Worm (Caenorhabditis elegans) whole organism, late embryonic: ENCODE measurements around the gene ntc-1.

Experiments
- T23F11.4 ChIP-seq: fragments of 200-800 bp; sonication (Bioruptor generic); optimal IDR thresholded peaks from 2 replicates; lab custom pipeline; 2018; ENCODE audit warnings: mild to moderate bottlenecking, missing genetic modification characterization, missing compliant biosample characterization
- ceh-2 ChIP-seq: sonication (generic microtip); optimal IDR thresholded peaks from 2 replicates; lab custom pipeline; 2016; ENCODE audit warnings: missing genotype, missing genetic modification characterization, missing compliant biosample characterization
- pax-1 ChIP-seq: fragments of 150-350 bp; optimal IDR thresholded peaks from 2 replicates; lab custom pipeline; 2014; ENCODE audit warnings: missing biosample characterization, missing genetic modification characterization
- pha-4 ChIP-seq: fragments of 150-350 bp; optimal IDR thresholded peaks from 2 replicates; lab custom pipeline; 2018; ENCODE audit warnings: missing biosample characterization, missing genetic modification reagents, missing genetic modification characterization

- no peak for TF ChIP-seq pha-4 (tag; lab: Kevin White, UChicago)
- TF ChIP-seq T23F11.4 (GFP tag; lab: Kevin White, UChicago), result no peak
- no peak for TF ChIP-seq pax-1
- no peak for TF ChIP-seq ceh-2 (tag; lab: Kevin White, UChicago)
Measured at ce11 chrX:4890159-4890558, 24.3 kb downstream of the ntc-1 start, which contains the start of gene T07F12.2.
